Fruit fly (Drosophila melanogaster): ENCODE measurements around the gene CG31626.

dm6 chr2L:21262832-21263231 lies 26.3 kb upstream of the CG31626 start, which contains the start of gene CG8671:
- TF ChIP-seq Sin3A (optimal IDR thresholded peaks at IDR 0.05) (no peak), ttk (optimal IDR thresholded peaks at IDR 0.05) (no peak), psq (optimal IDR thresholded peaks at IDR 0.05) (no peak)
